Fruit fly (Drosophila melanogaster) whole organism: Measurements from ENCODE around the gene sip1.

Experiments
- CG8478 ChIP-seq: fragments of >200 bp; optimal IDR thresholded peaks from 2 replicates; lab custom pipeline; 2018; ENCODE audit warnings: inconsistent platforms
- psq ChIP-seq: fragments of >200 bp; optimal IDR thresholded peaks from 2 replicates; lab custom pipeline; 2017
- usp ChIP-seq: fragments of >200 bp; optimal IDR thresholded peaks from 2 replicates; lab custom pipeline; 2017; ENCODE audit warnings: missing biosample characterization, missing genetic modification characterization, mixed read lengths

dm6 chr2L:5678282-5678681 lies 42.6 kb upstream of the sip1 start, which contains the start of gene CG12511:
- no peak for TF ChIP-seq usp (GFP tag; lab: Kevin White, UChicago)
- no peak for TF ChIP-seq psq
- no peak for TF ChIP-seq CG8478
